Worm (Caenorhabditis elegans) whole organism, young adult: ENCODE results near the gene Y5H2A.1.

Source experiments
- B0336.3 ChIP-seq: fragments of 200-800 bp; sonication (Bioruptor generic); IDR thresholded peaks from 2 replicates; pipeline ENCODE4 v1.3.6; 2022; ENCODE audit warnings: missing genetic modification characterization, missing compliant biosample characterization
- C06A6.2 ChIP-seq: fragments of 200-800 bp; sonication (Bioruptor generic); conservative IDR thresholded peaks from 2 replicates; pipeline ENCODE4 v1.3.6; 2022; ENCODE audit warnings: missing genetic modification characterization, missing compliant biosample characterization
- F23B12.7 ChIP-seq: sonication (generic microtip); optimal IDR thresholded peaks from 2 replicates; lab custom pipeline; 2017; ENCODE audit warnings: missing genetic modification characterization, mild to moderate bottlenecking, missing compliant biosample characterization, antibody characterized with exemption, moderate library complexity; ENCODE audit not compliant: insufficient read depth
- F57A8.1 ChIP-seq: fragments of 200-800 bp; sonication (Bioruptor generic); optimal IDR thresholded peaks from 2 replicates; lab custom pipeline; 2018; ENCODE audit warnings: mild to moderate bottlenecking, missing genetic modification characterization, moderate library complexity, missing compliant biosample characterization
- T07F8.4 ChIP-seq: sonication (generic microtip); optimal IDR thresholded peaks from 2 replicates; lab custom pipeline; 2016; ENCODE audit warnings: mild to moderate bottlenecking, missing genetic modification characterization, moderate library complexity, missing compliant biosample characterization
- Y53G8AR.9 ChIP-seq: fragments of 200-800 bp; sonication (Bioruptor generic); conservative IDR thresholded peaks from 2 replicates; pipeline ENCODE4 v1.3.6; 2022; ENCODE audit warnings: missing genetic modification reagents, missing genetic modification characterization, missing compliant biosample characterization
- Y95B8A.8 ChIP-seq: fragments of 200-800 bp; sonication (Bioruptor generic); IDR thresholded peaks from 2 replicates; pipeline ENCODE4 v1.3.6; 2022; ENCODE audit warnings: missing genetic modification reagents, missing genetic modification characterization, missing compliant biosample characterization
- aptf-2 ChIP-seq: fragments of 200-800 bp; sonication (Bioruptor generic); conservative IDR thresholded peaks from 2 replicates; pipeline ENCODE4 v1.3.6; 2022; ENCODE audit warnings: missing genetic modification reagents, missing genetic modification characterization, missing compliant biosample characterization
- atf-7 ChIP-seq: sonication (generic microtip); optimal IDR thresholded peaks from 2 replicates; lab custom pipeline; 2017; ENCODE audit warnings: mild to moderate bottlenecking, missing genetic modification characterization, missing compliant biosample characterization
- attf-5 ChIP-seq: fragments of 200-800 bp; sonication (Bioruptor generic); optimal IDR thresholded peaks from 2 replicates; lab custom pipeline; 2018; ENCODE audit warnings: mild to moderate bottlenecking, missing genetic modification characterization, missing compliant biosample characterization
- attf-6 ChIP-seq: fragments of 200-800 bp; sonication (Bioruptor generic); IDR thresholded peaks from 2 replicates; pipeline ENCODE4 v1.3.6; 2022; ENCODE audit warnings: missing genetic modification reagents, missing genetic modification characterization, missing compliant biosample characterization
- cebp-1 ChIP-seq, 2 experiments: fragments of 200-800 bp in 1 of 2; sonication (Bioruptor generic) in 1 of 2; sonication (generic microtip) in 1 of 2; IDR thresholded peaks in 1 of 2; optimal IDR thresholded peaks in 1 of 2; 2 replicates each; pipeline versions ENCODE4 v1.3.6 to Lab custom; 2017 to 2022; ENCODE audit warnings: missing compliant biosample characterization in 2 of 2, missing genetic modification characterization in 2 of 2, mild to moderate bottlenecking in 1 of 2, missing genetic modification reagents in 1 of 2, moderate library complexity in 1 of 2
- ceh-58 ChIP-seq: fragments of 200-800 bp; sonication (Bioruptor generic); IDR thresholded peaks from 2 replicates; pipeline ENCODE4 v1.3.6; 2022; ENCODE audit warnings: missing genetic modification characterization, missing compliant biosample characterization
- ceh-79 ChIP-seq: sonication (generic microtip); optimal IDR thresholded peaks from 2 replicates; lab custom pipeline; 2017; ENCODE audit warnings: mild to moderate bottlenecking, missing genetic modification characterization, missing compliant biosample characterization
- dox-1 ChIP-seq: fragments of 200-800 bp; sonication (Bioruptor generic); IDR thresholded peaks from 2 replicates; pipeline ENCODE4 v1.3.6; 2022; ENCODE audit warnings: missing genetic modification reagents, missing genetic modification characterization, missing compliant biosample characterization
- efl-1 ChIP-seq: fragments of 150-350 bp; optimal IDR thresholded peaks from 2 replicates; lab custom pipeline; 2014; ENCODE audit warnings: missing biosample characterization, missing genetic modification reagents, missing genetic modification characterization
- egl-18 ChIP-seq: fragments of 200-800 bp; sonication (Bioruptor generic); IDR thresholded peaks from 2 replicates; pipeline ENCODE4 v1.3.6; 2022; ENCODE audit warnings: missing genetic modification reagents, missing genetic modification characterization, missing compliant biosample characterization
- hlh-12 ChIP-seq: sonication (generic microtip); optimal IDR thresholded peaks from 2 replicates; lab custom pipeline; 2016; ENCODE audit warnings: missing genetic modification characterization, missing compliant biosample characterization
- hmg-1.2 ChIP-seq: fragments of 200-800 bp; sonication (Bioruptor generic); IDR thresholded peaks from 2 replicates; pipeline ENCODE4 v1.3.6; 2022; ENCODE audit warnings: missing genetic modification reagents, missing genetic modification characterization, missing compliant biosample characterization
- lin-26 ChIP-seq: fragments of 200-800 bp; sonication (Bioruptor generic); IDR thresholded peaks from 2 replicates; pipeline ENCODE4 v1.3.6; 2022; ENCODE audit warnings: missing genetic modification reagents, missing genetic modification characterization, missing compliant biosample characterization
- madf-8 ChIP-seq: fragments of 200-800 bp; sonication (Bioruptor generic); conservative IDR thresholded peaks from 2 replicates; pipeline ENCODE4 v1.3.6; 2022; ENCODE audit warnings: missing genetic modification reagents, missing genetic modification characterization, missing compliant biosample characterization
- mcd-1 ChIP-seq: fragments of 200-800 bp; sonication (Bioruptor generic); IDR thresholded peaks from 2 replicates; pipeline ENCODE4 v1.3.6; 2022; ENCODE audit warnings: missing genetic modification reagents, missing genetic modification characterization, missing compliant biosample characterization
- mel-28 ChIP-seq: sonication (generic microtip); optimal IDR thresholded peaks from 2 replicates; lab custom pipeline; 2016; ENCODE audit warnings: borderline replicate concordance, mild to moderate bottlenecking, missing genetic modification characterization, missing compliant biosample characterization
- mes-4 ChIP-seq: sonication (generic microtip); optimal IDR thresholded peaks from 2 replicates; lab custom pipeline; 2016; ENCODE audit warnings: missing genotype, missing genetic modification characterization, missing compliant biosample characterization
- nhr-120 ChIP-seq: fragments of 200-800 bp; sonication (Bioruptor generic); IDR thresholded peaks from 2 replicates; pipeline ENCODE4 v1.3.6; 2022; ENCODE audit warnings: missing genetic modification characterization, missing compliant biosample characterization
- nhr-27 ChIP-seq: fragments of 200-800 bp; sonication (Bioruptor generic); optimal IDR thresholded peaks from 2 replicates; lab custom pipeline; 2018; ENCODE audit warnings: mild to moderate bottlenecking, missing genetic modification characterization, moderate library complexity, missing compliant biosample characterization
- nhr-80 ChIP-seq: sonication (generic microtip); optimal IDR thresholded peaks from 2 replicates; lab custom pipeline; 2016; ENCODE audit warnings: missing genetic modification characterization, missing compliant biosample characterization
- pha-4 ChIP-seq: fragments of 150-350 bp; sonication (generic microtip); optimal IDR thresholded peaks from 2 replicates; lab custom pipeline; 2014; ENCODE audit warnings: missing biosample characterization, missing genetic modification reagents, missing genetic modification characterization
- rpc-1 ChIP-seq, 2 experiments: fragments of 150-350 bp in 1 of 2; sonication (generic microtip) in 1 of 2; optimal IDR thresholded peaks; 2 replicates each; lab custom pipeline; 2014 to 2018; ENCODE audit warnings: missing biosample characterization in 1 of 2, missing genetic modification characterization in 1 of 2, missing genetic modification reagents in 1 of 2, missing genotype in 1 of 2
- sdz-38 ChIP-seq: sonication (generic microtip); optimal IDR thresholded peaks from 2 replicates; lab custom pipeline; 2016; ENCODE audit warnings: missing genotype, missing genetic modification characterization, missing compliant biosample characterization
- tbp1 ChIP-seq: fragments of 200-800 bp; sonication (Bioruptor generic); optimal IDR thresholded peaks from 2 replicates; lab custom pipeline; 2018; ENCODE audit warnings: mild to moderate bottlenecking, missing genetic modification characterization, missing compliant biosample characterization
- tlf-1 ChIP-seq: fragments of 200-800 bp; sonication (Bioruptor generic); optimal IDR thresholded peaks from 2 replicates; lab custom pipeline; 2018; ENCODE audit warnings: mild to moderate bottlenecking, missing genetic modification characterization, missing compliant biosample characterization
- zfh-2 ChIP-seq: fragments of 200-800 bp; sonication (Bioruptor generic); conservative IDR thresholded peaks from 2 replicates; pipeline ENCODE4 v1.3.6; 2022; ENCODE audit warnings: missing genetic modification reagents, missing genetic modification characterization, missing compliant biosample characterization

The Y5H2A.1 gene

ce11 chrV:2264455-2264854 lies 7.2 kb downstream of the Y5H2A.1 start, which contains the start of gene nhr-183:
nhr-183 (minus strand) TSS chrV:2264634.
- TF ChIP-seq sdz-38 (tag; lab: Kevin White, UChicago) (no peak), ceh-79 (tag; lab: Kevin White, UChicago) (no peak), cebp-1 (GFP tag; IDR thresholded peaks at IDR 0.05; lab: Robert Waterston, UW) (peak; percentile 69; the same call in 1 of the 2 replicates), cebp-1 (tag; optimal IDR thresholded peaks at IDR 0.05; lab: Kevin White, UChicago) (peak; percentile 90), tlf-1 (GFP tag; lab: Kevin White, UChicago) (no peak), nhr-120 (GFP tag; lab: Robert Waterston, UW) (no peak)

ce11 chrV:2260660-2261059 lies 11.0 kb downstream of the Y5H2A.1 start, which contains the start of gene F41B5.12:
F41B5.12 (plus strand) TSS chrV:2260960.
- TF ChIP-seq nhr-80 (tag; lab: Kevin White, UChicago) (no peak), atf-7 (tag; lab: Kevin White, UChicago) (no peak)

- TF ChIP-seq nhr-80 (tag; lab: Kevin White, UChicago), result peak; percentile 14
- peak; percentile 2 for TF ChIP-seq attf-5 (GFP tag; lab: Kevin White, UChicago)
- TF ChIP-seq cebp-1 (GFP tag; IDR thresholded peaks at IDR 0.05; lab: Robert Waterston, UW), result no peak
- TF ChIP-seq cebp-1 (tag; optimal IDR thresholded peaks at IDR 0.05; lab: Kevin White, UChicago), result peak; percentile 3
- no peak for TF ChIP-seq C06A6.2
- peak; percentile 76; the same call in 1 of the 2 replicates for TF ChIP-seq hmg-1.2 (GFP tag; lab: Robert Waterston, UW)
Observed at ce11 chrV:2259750-2260149, 11.9 kb downstream of the Y5H2A.1 start, which contains the start of gene nhr-182. nhr-182 (minus strand) TSS chrV:2259927.

- peak; percentile 85 for TF ChIP-seq hmg-1.2 (GFP tag; lab: Robert Waterston, UW)
- 0 out of 2 replicates have a peak, but pooled peaks have one; percentile 10 for TF ChIP-seq mcd-1 (GFP tag; lab: Robert Waterston, UW)
Observed at ce11 chrV:2255191-2255590, 16.5 kb downstream of the Y5H2A.1 start, which contains the start of gene F41B5.1. F41B5.1 (plus strand) TSS chrV:2255533.

- TF ChIP-seq zfh-2 (peak; percentile 68), T07F8.4 (tag; lab: Kevin White, UChicago) (no peak), cebp-1 (GFP tag; IDR thresholded peaks at IDR 0.05; lab: Robert Waterston, UW) (no peak), cebp-1 (tag; optimal IDR thresholded peaks at IDR 0.05; lab: Kevin White, UChicago) (peak; percentile 35)
Observed at ce11 chrV:2254553-2255124, 17.0 kb downstream of the Y5H2A.1 start, which contains the start of gene str-253. str-253 (minus strand) TSS chrV:2254603.

- TF ChIP-seq attf-6 (GFP tag; lab: Robert Waterston, UW) (no peak), Y53G8AR.9 (GFP tag; lab: Robert Waterston, UW) (no peak), nhr-80 (tag; lab: Kevin White, UChicago) (peak; percentile 31), Y95B8A.8 (no peak), tbp1 (GFP tag; lab: Kevin White, UChicago) (no peak), mes-4 (tag; lab: Kevin White, UChicago) (no peak), efl-1 (GFP tag; lab: Kevin White, UChicago) (no peak)
Observed at ce11 chrV:2251774-2252173, 19.9 kb downstream of the Y5H2A.1 start.

- no peak for TF ChIP-seq egl-18 (GFP tag; lab: Robert Waterston, UW)
- TF ChIP-seq Y53G8AR.9 (GFP tag; lab: Robert Waterston, UW), result no peak
- TF ChIP-seq rpc-1 (optimal IDR thresholded peaks at IDR 0.05; lab: Kevin White, UChicago), result no peak
- TF ChIP-seq rpc-1 (tag; optimal IDR thresholded peaks at IDR 0.05; lab: Kevin White, UChicago), result no peak
- no peak for TF ChIP-seq B0336.3 (GFP tag; lab: Robert Waterston, UW)
- 0 out of 2 replicates have a peak, but pooled peaks have one; percentile 11 for TF ChIP-seq mcd-1 (GFP tag; lab: Robert Waterston, UW)
- TF ChIP-seq mel-28 (tag; lab: Kevin White, UChicago), result no peak
- TF ChIP-seq aptf-2 (GFP tag; lab: Robert Waterston, UW), result no peak
- TF ChIP-seq attf-5 (GFP tag; lab: Kevin White, UChicago), result peak; percentile 56
- peak; percentile 85 for TF ChIP-seq nhr-80 (tag; lab: Kevin White, UChicago)
- TF ChIP-seq lin-26, result no peak
- no peak for TF ChIP-seq F57A8.1
- TF ChIP-seq nhr-27 (tag; lab: Kevin White, UChicago), result no peak
- no peak for TF ChIP-seq madf-8
- 0 out of 2 replicates have a peak, but pooled peaks have one; percentile 46 for TF ChIP-seq dox-1 (GFP tag; lab: Robert Waterston, UW)
- peak; percentile 62 for TF ChIP-seq pha-4 (tag; lab: Kevin White, UChicago)
- no peak for TF ChIP-seq hlh-12 (tag; lab: Kevin White, UChicago)
- TF ChIP-seq F23B12.7 (tag; lab: Kevin White, UChicago), result peak; percentile 9
- peak; percentile 95 for TF ChIP-seq cebp-1 (GFP tag; IDR thresholded peaks at IDR 0.05; lab: Robert Waterston, UW)
- TF ChIP-seq cebp-1 (tag; optimal IDR thresholded peaks at IDR 0.05; lab: Kevin White, UChicago), result peak; percentile 96
- TF ChIP-seq ceh-58 (GFP tag; lab: Robert Waterston, UW), result no peak
- TF ChIP-seq hmg-1.2 (GFP tag; lab: Robert Waterston, UW), result peak; percentile 18; the same call in 1 of the 2 replicates
Observed at ce11 chrV:2250126-2250590, 21.5 kb downstream of the Y5H2A.1 start, which contains the start of gene cyp-33C7. cyp-33C7 (plus strand) TSS chrV:2250540.
